Fruit fly (Drosophila melanogaster) whole organism, embryonic: ENCODE data around the gene Pgant35A.

Experiments used
- Aef1 ChIP-seq: fragments of 200-800 bp; sonication (Bioruptor generic); IDR thresholded peaks from 3 replicates; pipeline ENCODE4 v1.3.6; 2022; ENCODE audit warnings: missing biosample characterization, missing genetic modification characterization
- CG10209 ChIP-seq: fragments of 200-800 bp; sonication (Bioruptor generic); optimal IDR thresholded peaks from 3 replicates; lab custom pipeline; 2017; ENCODE audit warnings: missing biosample characterization, mild to moderate bottlenecking, missing genetic modification characterization, missing genetic modification reagents
- CG10462 ChIP-seq: fragments of 200-800 bp; sonication (Bioruptor generic); optimal IDR thresholded peaks from 2 replicates; lab custom pipeline; 2016; ENCODE audit warnings: missing biosample characterization, missing genetic modification characterization
- CG11085 ChIP-seq: fragments of 200-800 bp; sonication (Bioruptor generic); IDR thresholded peaks from 2 replicates; pipeline ENCODE4 v1.3.6; 2022; ENCODE audit warnings: missing biosample characterization, missing genetic modification characterization
- CG11560 ChIP-seq: fragments of 200-800 bp; sonication (Bioruptor generic); IDR thresholded peaks from 3 replicates; pipeline ENCODE4 v1.3.6; 2022; ENCODE audit warnings: missing biosample characterization, missing genetic modification characterization
- CG11695 ChIP-seq: fragments of 200-800 bp; sonication (Bioruptor generic); IDR thresholded peaks from 3 replicates; pipeline ENCODE4 v1.3.6; 2022; ENCODE audit warnings: missing biosample characterization, missing genetic modification characterization
- CG12219 ChIP-seq: fragments of 200-800 bp; sonication (Bioruptor generic); optimal IDR thresholded peaks from 3 replicates; lab custom pipeline; 2018; ENCODE audit warnings: missing biosample characterization, mild to moderate bottlenecking, missing genetic modification characterization
- CG13775 ChIP-seq: fragments of 200-800 bp; sonication (Bioruptor generic); optimal IDR thresholded peaks from 3 replicates; lab custom pipeline; 2017; ENCODE audit warnings: missing biosample characterization, mild to moderate bottlenecking, missing genetic modification characterization
- CG14710 ChIP-seq: fragments of 200-800 bp; sonication (Bioruptor generic); optimal IDR thresholded peaks from 3 replicates; lab custom pipeline; 2019; ENCODE audit warnings: missing biosample characterization, mild to moderate bottlenecking, missing genetic modification characterization, moderate library complexity
- CG15269 ChIP-seq: fragments of 200-800 bp; sonication (Bioruptor generic); optimal IDR thresholded peaks from 2 replicates; lab custom pipeline; 2018; ENCODE audit warnings: missing biosample characterization, mild to moderate bottlenecking, missing genetic modification characterization, moderate library complexity
- CG18011 ChIP-seq: fragments of 200-800 bp; sonication (Bioruptor generic); optimal IDR thresholded peaks from 2 replicates; lab custom pipeline; 2017; ENCODE audit warnings: missing biosample characterization, missing genetic modification characterization, mild to moderate bottlenecking, moderate library complexity, missing genotype
- CG18262 ChIP-seq: fragments of 200-800 bp; optimal IDR thresholded peaks from 3 replicates; lab custom pipeline; 2019; ENCODE audit warnings: missing biosample characterization, mild to moderate bottlenecking, missing genetic modification characterization, moderate library complexity
- CG2116 ChIP-seq: fragments of 200-800 bp; sonication (Bioruptor generic); optimal IDR thresholded peaks from 3 replicates; lab custom pipeline; 2018; ENCODE audit warnings: missing biosample characterization, mild to moderate bottlenecking, missing genetic modification characterization
- CG2712 ChIP-seq: fragments of 200-800 bp; optimal IDR thresholded peaks from 3 replicates; lab custom pipeline; 2019; ENCODE audit warnings: missing biosample characterization, mild to moderate bottlenecking, missing genetic modification characterization, moderate library complexity
- CG3163 ChIP-seq: fragments of 200-800 bp; sonication (Bioruptor generic); optimal IDR thresholded peaks from 3 replicates; lab custom pipeline; 2016; ENCODE audit warnings: missing biosample characterization, missing genetic modification characterization
- CG33557 ChIP-seq: fragments of 200-800 bp; sonication (Bioruptor generic); optimal IDR thresholded peaks from 2 replicates; lab custom pipeline; 2019; ENCODE audit warnings: missing biosample characterization, mild to moderate bottlenecking, missing genetic modification characterization, moderate library complexity
- CG3838 ChIP-seq: fragments of 200-800 bp; sonication (Bioruptor generic); optimal IDR thresholded peaks from 3 replicates; lab custom pipeline; 2016; ENCODE audit warnings: missing biosample characterization, missing genetic modification characterization
- CG4707 ChIP-seq: fragments of 200-800 bp; sonication (Bioruptor generic); optimal IDR thresholded peaks from 2 replicates; lab custom pipeline; 2018; ENCODE audit warnings: missing biosample characterization, mild to moderate bottlenecking, missing genetic modification characterization, moderate library complexity
- CG5953 ChIP-seq: fragments of 200-800 bp; sonication (Bioruptor generic); IDR thresholded peaks from 2 replicates; pipeline ENCODE4 v1.3.6; 2022; ENCODE audit warnings: missing biosample characterization, missing genetic modification characterization
- CG6765 ChIP-seq: fragments of 200-800 bp; sonication (Bioruptor generic); optimal IDR thresholded peaks from 3 replicates; lab custom pipeline; 2017; ENCODE audit warnings: missing biosample characterization, mild to moderate bottlenecking, missing genetic modification characterization
- CG8089 ChIP-seq: fragments of 200-800 bp; sonication (Bioruptor generic); optimal IDR thresholded peaks from 3 replicates; lab custom pipeline; 2016; ENCODE audit warnings: missing biosample characterization, missing genetic modification characterization
- CG9437 ChIP-seq: fragments of 200-800 bp; sonication (Bioruptor generic); optimal IDR thresholded peaks from 2 replicates; lab custom pipeline; 2018; ENCODE audit warnings: missing biosample characterization, mild to moderate bottlenecking, missing genetic modification characterization
- Chrac-16 ChIP-seq: fragments of 200-800 bp; sonication (Bioruptor generic); optimal IDR thresholded peaks from 3 replicates; lab custom pipeline; 2016; ENCODE audit warnings: missing biosample characterization, missing genetic modification characterization
- CkIIα-i1 ChIP-seq: fragments of 200-800 bp; sonication (Bioruptor generic); IDR thresholded peaks from 2 replicates; pipeline ENCODE4 v1.3.6; 2022; ENCODE audit warnings: missing biosample characterization, missing genetic modification characterization
- D ChIP-seq, 2 experiments: fragments of 200-800 bp in 1 of 2; fragments of >200 bp in 1 of 2; sonication (Bioruptor generic) in 1 of 2; optimal IDR thresholded peaks; 2 replicates in 1 of 2; 3 replicates in 1 of 2; lab custom pipeline; 2017; ENCODE audit warnings: mild to moderate bottlenecking in 1 of 2, missing biosample characterization in 1 of 2, missing genetic modification characterization in 1 of 2, missing genetic modification reagents in 1 of 2
- Doc3 ChIP-seq: fragments of 200-800 bp; sonication (Bioruptor generic); IDR thresholded peaks from 3 replicates; pipeline ENCODE4 v1.3.6; 2022; ENCODE audit warnings: missing biosample characterization, missing genetic modification characterization; ENCODE audit not compliant: partially characterized antibody
- Elba2 ChIP-seq: fragments of 200-800 bp; sonication (Bioruptor generic); optimal IDR thresholded peaks from 3 replicates; lab custom pipeline; 2016; ENCODE audit warnings: missing biosample characterization, missing genetic modification characterization
- HLH4C ChIP-seq: fragments of 200-800 bp; sonication (Bioruptor generic); IDR thresholded peaks from 3 replicates; pipeline ENCODE4 v1.3.6; 2022; ENCODE audit warnings: missing biosample characterization, missing genetic modification characterization; ENCODE audit not compliant: partially characterized antibody
- HmgD ChIP-seq: fragments of 200-800 bp; sonication (Bioruptor generic); optimal IDR thresholded peaks from 3 replicates; lab custom pipeline; 2016; ENCODE audit warnings: missing biosample characterization, missing genetic modification characterization
- Kr ChIP-seq: fragments of 200-800 bp; sonication (Bioruptor generic); optimal IDR thresholded peaks from 2 replicates; lab custom pipeline; 2017; ENCODE audit warnings: missing biosample characterization, mild to moderate bottlenecking, missing genetic modification characterization
- Lhr ChIP-seq: fragments of 200-800 bp; sonication (Bioruptor generic); optimal IDR thresholded peaks from 3 replicates; lab custom pipeline; 2017; ENCODE audit warnings: mild to moderate bottlenecking, missing biosample characterization, missing genetic modification reagents, missing genetic modification characterization
- NC2α ChIP-seq: fragments of 200-800 bp; sonication (Bioruptor generic); optimal IDR thresholded peaks from 2 replicates; lab custom pipeline; 2016; ENCODE audit warnings: missing biosample characterization, missing genetic modification characterization
- Nf-YB ChIP-seq: fragments of 200-800 bp; sonication (Bioruptor generic); optimal IDR thresholded peaks from 3 replicates; lab custom pipeline; 2019; ENCODE audit warnings: missing biosample characterization, mild to moderate bottlenecking, missing genetic modification characterization, moderate library complexity
- Spps ChIP-seq: fragments of 200-800 bp; sonication (Bioruptor generic); optimal IDR thresholded peaks from 2 replicates; lab custom pipeline; 2018; ENCODE audit warnings: missing biosample characterization, mild to moderate bottlenecking, missing genetic modification characterization
- Xrp1 ChIP-seq: fragments of 200-800 bp; sonication (Bioruptor generic); IDR thresholded peaks from 2 replicates; pipeline ENCODE4 v1.3.6; 2022; ENCODE audit warnings: missing biosample characterization, missing genetic modification characterization
- caup ChIP-seq: fragments of 200-800 bp; sonication (Bioruptor generic); optimal IDR thresholded peaks from 3 replicates; lab custom pipeline; 2017; ENCODE audit warnings: missing biosample characterization, mild to moderate bottlenecking, missing genetic modification characterization, moderate library complexity; ENCODE audit not compliant: severe bottlenecking
- exex ChIP-seq: fragments of 200-800 bp; sonication (Bioruptor generic); optimal IDR thresholded peaks from 4 replicates; lab custom pipeline; 2018; ENCODE audit warnings: missing biosample characterization, mild to moderate bottlenecking, missing genetic modification characterization, moderate library complexity
- fd64A ChIP-seq: fragments of 200-800 bp; sonication (Bioruptor generic); optimal IDR thresholded peaks from 3 replicates; lab custom pipeline; 2018; ENCODE audit warnings: missing biosample characterization, mild to moderate bottlenecking, missing genetic modification characterization
- hth ChIP-seq: fragments of >200 bp; optimal IDR thresholded peaks from 2 replicates; lab custom pipeline; 2017; ENCODE audit warnings: inconsistent platforms
- jumu ChIP-seq: fragments of 200-800 bp; sonication (Bioruptor generic); optimal IDR thresholded peaks from 3 replicates; lab custom pipeline; 2016; ENCODE audit warnings: missing biosample characterization, missing genetic modification characterization
- lov ChIP-seq, 2 experiments: fragments of 200-800 bp in 1 of 2; fragments of >200 bp in 1 of 2; sonication (Bioruptor generic) in 1 of 2; IDR thresholded peaks in 1 of 2; optimal IDR thresholded peaks in 1 of 2; 2 replicates in 1 of 2; 3 replicates in 1 of 2; pipeline versions ENCODE4 v1.3.6 to Lab custom; 2017 to 2022; ENCODE audit warnings: missing biosample characterization in 1 of 2, missing genetic modification characterization in 1 of 2
- luna ChIP-seq: fragments of 200-800 bp; sonication (Bioruptor generic); optimal IDR thresholded peaks from 2 replicates; lab custom pipeline; 2016; ENCODE audit warnings: missing biosample characterization, missing genetic modification characterization
- nerfin-1 ChIP-seq: fragments of 200-800 bp; sonication (Bioruptor generic); optimal IDR thresholded peaks from 3 replicates; lab custom pipeline; 2019; ENCODE audit warnings: missing biosample characterization, mild to moderate bottlenecking, missing genetic modification characterization, moderate library complexity
- pfk ChIP-seq: fragments of 200-800 bp; sonication (Bioruptor generic); optimal IDR thresholded peaks from 2 replicates; lab custom pipeline; 2018; ENCODE audit warnings: missing biosample characterization, mild to moderate bottlenecking, missing genetic modification characterization, moderate library complexity
- ranshi ChIP-seq: fragments of 200-800 bp; sonication (Bioruptor generic); IDR thresholded peaks from 2 replicates; pipeline ENCODE4 v1.3.6; 2022; ENCODE audit warnings: missing biosample characterization, missing genetic modification characterization
- sima ChIP-seq: fragments of 200-800 bp; sonication (Bioruptor generic); optimal IDR thresholded peaks from 2 replicates; lab custom pipeline; 2016; ENCODE audit warnings: missing biosample characterization, missing genetic modification characterization
- slbo ChIP-seq: fragments of 200-800 bp; sonication (Bioruptor generic); IDR thresholded peaks from 2 replicates; pipeline ENCODE4 v1.3.6; 2022; ENCODE audit warnings: missing biosample characterization, missing genetic modification characterization
- slou ChIP-seq: fragments of 200-800 bp; sonication (Bioruptor generic); optimal IDR thresholded peaks from 3 replicates; lab custom pipeline; 2016; ENCODE audit warnings: missing biosample characterization, missing genetic modification characterization
- slp2 ChIP-seq: fragments of 200-800 bp; sonication (Bioruptor generic); optimal IDR thresholded peaks from 2 replicates; lab custom pipeline; 2016; ENCODE audit warnings: missing biosample characterization, missing genetic modification characterization
- sna ChIP-seq: fragments of 200-800 bp; sonication (Bioruptor generic); IDR thresholded peaks from 2 replicates; pipeline ENCODE4 v1.3.6; 2022; ENCODE audit warnings: missing biosample characterization, missing genetic modification characterization; ENCODE audit not compliant: partially characterized antibody

The Pgant35A gene

DNA sequence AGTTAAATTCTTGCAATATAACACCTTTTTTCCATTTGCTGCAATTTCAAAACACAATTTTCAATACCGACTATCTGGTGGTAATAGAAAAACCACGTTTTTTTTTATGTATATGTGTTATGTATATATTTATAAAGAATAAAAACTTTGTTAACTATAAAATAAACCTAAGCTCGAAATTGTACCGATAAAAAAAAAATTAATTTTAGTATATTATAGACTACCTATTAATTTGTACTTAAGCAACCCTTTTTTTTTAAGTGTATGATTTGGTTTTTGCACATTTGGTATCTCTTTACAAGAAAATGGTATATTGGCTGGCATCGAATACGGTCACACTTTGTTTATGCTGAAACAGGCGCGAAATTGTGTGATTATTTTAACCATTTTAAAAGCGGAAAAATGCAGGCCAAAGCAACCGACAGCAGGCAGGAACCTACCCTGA lies 2.7 kb downstream of the Pgant35A start, which contains the start of gene spel1 (continued):
- TF ChIP-seq Lhr (GFP tag; lab: Kevin White, UChicago) (peak; percentile 41), CG15269 (tag; lab: Kevin White, UChicago) (peak; percentile 88), sima (GFP tag; lab: Kevin White, UChicago) (no peak), caup (peak; percentile 59), sna (no peak), CG6765 (GFP tag; lab: Kevin White, UChicago) (peak; percentile 59), CG10462 (GFP tag; lab: Kevin White, UChicago) (peak; percentile 41), CG33557 (GFP tag; lab: Kevin White, UChicago) (peak; percentile 66), Elba2 (GFP tag; lab: Kevin White, UChicago) (no peak), CG11560 (tag; lab: Robert Waterston, UW) (no peak), CG3838 (GFP tag; lab: Kevin White, UChicago) (peak; percentile 8), slp2 (GFP tag; lab: Kevin White, UChicago) (no peak), NC2α (GFP tag; lab: Kevin White, UChicago) (no peak), CG18262 (tag; lab: Kevin White, UChicago) (peak; percentile 88), jumu (GFP tag; lab: Kevin White, UChicago) (no peak), CG3163 (GFP tag; lab: Kevin White, UChicago) (no peak), Nf-YB (peak; percentile 67), CG10209 (GFP tag; lab: Kevin White, UChicago) (peak; percentile 69), CG14710 (tag; lab: Kevin White, UChicago) (peak; percentile 87), CG11695 (GFP tag; lab: Robert Waterston, UW) (peak; percentile 92), hth (lab: Kevin White, UChicago) (no peak), CG12219 (GFP tag; lab: Kevin White, UChicago) (peak; percentile 23), CG13775 (GFP tag; lab: Kevin White, UChicago) (peak; percentile 60), Chrac-16 (GFP tag; lab: Kevin White, UChicago) (peak; percentile 60), CG8089 (GFP tag; lab: Kevin White, UChicago) (no peak), lov (optimal IDR thresholded peaks at IDR 0.05; lab: Kevin White, UChicago) (no peak), lov (GFP tag; IDR thresholded peaks at IDR 0.05; lab: Robert Waterston, UW) (peak; percentile 30; the same call in 1 of the 3 replicates), exex (tag; lab: Kevin White, UChicago) (peak; percentile 37), Xrp1 (GFP tag; lab: Robert Waterston, UW) (peak; percentile 91), luna (no peak), HLH4C (GFP tag; lab: Robert Waterston, UW) (no peak), fd64A (GFP tag; lab: Kevin White, UChicago) (no peak), CG4707 (GFP tag; lab: Kevin White, UChicago) (no peak), CG18011 (peak; percentile 28), CkIIα-i1 (GFP tag; lab: Robert Waterston, UW) (no peak), CG2116 (peak; percentile 48), Spps (tag; lab: Kevin White, UChicago) (peak; percentile 81), D (optimal IDR thresholded peaks at IDR 0.05; lab: Kevin White, UChicago) (no peak), D (GFP tag; optimal IDR thresholded peaks at IDR 0.05; lab: Kevin White, UChicago) (peak; percentile 44), nerfin-1 (tag; lab: Kevin White, UChicago) (peak; percentile 70), slou (peak; percentile 69), ranshi (GFP tag; lab: Robert Waterston, UW) (peak; percentile 89), slbo (GFP tag; lab: Robert Waterston, UW) (peak; percentile 81), Aef1 (peak; percentile 72), CG5953 (GFP tag; lab: Robert Waterston, UW) (peak; percentile 52), Doc3 (GFP tag; lab: Robert Waterston, UW) (no peak), CG2712 (tag; lab: Kevin White, UChicago) (peak; percentile 89), CG11085 (GFP tag; lab: Robert Waterston, UW) (peak; percentile 72), Kr (no peak), pfk (no peak), HmgD (GFP tag; lab: Kevin White, UChicago) (no peak), CG9437 (GFP tag; lab: Kevin White, UChicago) (peak; percentile 74)
